Fruit fly (Drosophila melanogaster) whole organism, adult: ENCODE results near the gene Acp26Aa.

Experiments used
- CG12768 ChIP-seq: fragments of 200-800 bp; sonication (Bioruptor generic); optimal IDR thresholded peaks from 2 replicates; lab custom pipeline; 2017; ENCODE audit warnings: missing biosample characterization, missing genetic modification characterization, mild to moderate bottlenecking, moderate library complexity, missing genetic modification reagents
- CG33017 ChIP-seq: fragments of 200-800 bp; sonication (Bioruptor generic); optimal IDR thresholded peaks from 2 replicates; lab custom pipeline; 2018; ENCODE audit warnings: missing biosample characterization, mild to moderate bottlenecking, missing genetic modification characterization, moderate library complexity
- CG7045 ChIP-seq: fragments of 200-800 bp; sonication (Bioruptor generic); optimal IDR thresholded peaks from 2 replicates; lab custom pipeline; 2017; ENCODE audit warnings: missing biosample characterization, mild to moderate bottlenecking, missing genetic modification characterization
- CG7101 ChIP-seq: fragments of 200-800 bp; sonication (Bioruptor generic); optimal IDR thresholded peaks from 2 replicates; lab custom pipeline; 2018; ENCODE audit warnings: missing biosample characterization, mild to moderate bottlenecking, missing genetic modification characterization, moderate library complexity
- Clk ChIP-seq: fragments of 200-800 bp; sonication (Bioruptor generic); optimal IDR thresholded peaks from 2 replicates; lab custom pipeline; 2017; ENCODE audit warnings: missing biosample characterization, missing genetic modification characterization
- Hr96 ChIP-seq: fragments of 200-800 bp; sonication (Bioruptor generic); optimal IDR thresholded peaks from 2 replicates; lab custom pipeline; 2016; ENCODE audit warnings: missing biosample characterization, missing genetic modification characterization
- cic ChIP-seq: fragments of 200-800 bp; sonication (Bioruptor generic); optimal IDR thresholded peaks from 2 replicates; lab custom pipeline; 2017; ENCODE audit warnings: missing biosample characterization, mild to moderate bottlenecking, missing genetic modification characterization, moderate library complexity
- kay ChIP-seq: fragments of 200-800 bp; sonication (Bioruptor generic); peaks from one replicate; lab custom pipeline; 2016; ENCODE audit warnings: missing biosample characterization, missing genetic modification characterization, borderline replicate concordance
- ovo ChIP-seq: fragments of 200-800 bp; sonication (Bioruptor generic); optimal IDR thresholded peaks from 2 replicates; lab custom pipeline; 2016; ENCODE audit warnings: missing biosample characterization, missing genetic modification characterization
- pad ChIP-seq: fragments of 200-800 bp; sonication (Bioruptor generic); optimal IDR thresholded peaks from 3 replicates; lab custom pipeline; 2017; ENCODE audit warnings: missing biosample characterization, missing genetic modification characterization, mild to moderate bottlenecking, moderate library complexity, missing genetic modification reagents
- toe ChIP-seq: fragments of 200-800 bp; sonication (Bioruptor generic); optimal IDR thresholded peaks from 2 replicates; lab custom pipeline; 2016; ENCODE audit warnings: missing biosample characterization, missing genetic modification characterization

dm6 chr2L:5925637-5926036 is 31.9 kb upstream of the Acp26Aa start, which contains the start of gene dsf:
- TF ChIP-seq CG7045 (GFP tag; lab: Kevin White, UChicago) = no peak
- TF ChIP-seq CG33017 (tag; lab: Kevin White, UChicago) = no peak
- no peak for TF ChIP-seq CG12768 (GFP tag; lab: Kevin White, UChicago)
- no peak for TF ChIP-seq Hr96
- no peak for TF ChIP-seq toe (GFP tag; lab: Kevin White, UChicago)
- no peak for TF ChIP-seq Clk (GFP tag; lab: Kevin White, UChicago)
- no peak for TF ChIP-seq pad (GFP tag; lab: Kevin White, UChicago)
- TF ChIP-seq ovo (GFP tag; lab: Kevin White, UChicago) = no peak
- no peak for TF ChIP-seq CG7101
- no peak for TF ChIP-seq cic (GFP tag; lab: Kevin White, UChicago)
- TF ChIP-seq kay = no peak
